Fruit fly (Drosophila melanogaster) whole organism, pupa: ENCODE measurements around the gene CG11986.
A peak's percentile ranks its signal among the peaks of the same experiment; 100 is the strongest.

Experiments used
- CG10348 ChIP-seq: fragments of 200-800 bp; sonication (Bioruptor generic); IDR thresholded peaks from 2 replicates; pipeline ENCODE4 v1.3.6; 2022; ENCODE audit warnings: missing biosample characterization, missing genetic modification characterization
- CG12605 ChIP-seq: fragments of 200-800 bp; sonication (Bioruptor generic); IDR thresholded peaks from 2 replicates; pipeline ENCODE4 v1.3.6; 2022; ENCODE audit warnings: missing biosample characterization, missing genetic modification characterization
- CG13204 ChIP-seq: fragments of 200-800 bp; sonication (Bioruptor generic); optimal IDR thresholded peaks from 2 replicates; lab custom pipeline; 2018; ENCODE audit warnings: missing biosample characterization, mild to moderate bottlenecking, missing genetic modification characterization, moderate library complexity
- CG14655 ChIP-seq: fragments of 200-800 bp; sonication (Bioruptor generic); optimal IDR thresholded peaks from 3 replicates; lab custom pipeline; 2017; ENCODE audit warnings: mild to moderate bottlenecking, missing biosample characterization, missing genetic modification reagents, missing genetic modification characterization
- CG15710 ChIP-seq: fragments of 200-800 bp; sonication (Bioruptor generic); optimal IDR thresholded peaks from 2 replicates; lab custom pipeline; 2018; ENCODE audit warnings: missing biosample characterization, mild to moderate bottlenecking, missing genetic modification characterization, moderate library complexity
- CG17806 ChIP-seq: fragments of 200-800 bp; sonication (Bioruptor generic); optimal IDR thresholded peaks from 2 replicates; lab custom pipeline; 2018; ENCODE audit warnings: missing biosample characterization, mild to moderate bottlenecking, missing genetic modification characterization, moderate library complexity
- CG32121 ChIP-seq: fragments of 200-800 bp; sonication (Bioruptor generic); IDR thresholded peaks from 2 replicates; pipeline ENCODE4 v1.3.6; 2022; ENCODE audit warnings: missing biosample characterization, missing genetic modification characterization
- CG34367 ChIP-seq: fragments of 200-800 bp; sonication (Bioruptor generic); optimal IDR thresholded peaks from 2 replicates; lab custom pipeline; 2018; ENCODE audit warnings: missing biosample characterization, mild to moderate bottlenecking, missing genetic modification characterization
- CG4496 ChIP-seq: fragments of 200-800 bp; sonication (Bioruptor generic); IDR thresholded peaks from 3 replicates; pipeline ENCODE4 v1.3.6; 2022; ENCODE audit warnings: missing biosample characterization, missing genetic modification characterization
- CG8159 ChIP-seq: fragments of 200-800 bp; sonication (Bioruptor generic); optimal IDR thresholded peaks from 3 replicates; lab custom pipeline; 2018; ENCODE audit warnings: missing biosample characterization, mild to moderate bottlenecking, missing genetic modification characterization, moderate library complexity
- CG8301 ChIP-seq: fragments of 200-800 bp; sonication (Bioruptor generic); optimal IDR thresholded peaks from 2 replicates; lab custom pipeline; 2018; ENCODE audit warnings: missing biosample characterization, mild to moderate bottlenecking, missing genetic modification characterization
- CG9948 ChIP-seq: fragments of 200-800 bp; sonication (Bioruptor generic); optimal IDR thresholded peaks from 2 replicates; lab custom pipeline; 2018; ENCODE audit warnings: missing biosample characterization, mild to moderate bottlenecking, missing genetic modification characterization, moderate library complexity
- D1 ChIP-seq: fragments of 200-800 bp; sonication (Bioruptor generic); optimal IDR thresholded peaks from 2 replicates; lab custom pipeline; 2018; ENCODE audit warnings: missing biosample characterization, mild to moderate bottlenecking, missing genetic modification characterization, moderate library complexity
- EcR ChIP-seq: fragments of 200-800 bp; sonication (Bioruptor generic); optimal IDR thresholded peaks from 3 replicates; lab custom pipeline; 2019; ENCODE audit warnings: missing biosample characterization, missing genetic modification characterization, mild to moderate bottlenecking, moderate library complexity, missing genetic modification reagents
- Ets98B ChIP-seq: fragments of 200-800 bp; sonication (Bioruptor generic); IDR thresholded peaks from 2 replicates; pipeline ENCODE4 v1.3.6; 2022; ENCODE audit warnings: missing biosample characterization, missing genetic modification characterization
- Pif1A ChIP-seq: fragments of 200-800 bp; sonication (Bioruptor generic); optimal IDR thresholded peaks from 3 replicates; lab custom pipeline; 2016; ENCODE audit warnings: missing biosample characterization, missing genetic modification characterization
- Pif1B ChIP-seq: fragments of 200-800 bp; sonication (Bioruptor generic); optimal IDR thresholded peaks from 3 replicates; lab custom pipeline; 2016; ENCODE audit warnings: missing biosample characterization, missing genetic modification characterization
- Snoo ChIP-seq: fragments of 200-800 bp; sonication (Bioruptor generic); optimal IDR thresholded peaks from 3 replicates; lab custom pipeline; 2017; ENCODE audit warnings: missing biosample characterization, mild to moderate bottlenecking, missing genetic modification characterization, inconsistent platforms
- fd96Ca ChIP-seq: fragments of 200-800 bp; sonication (Bioruptor generic); IDR thresholded peaks from 3 replicates; pipeline ENCODE4 v1.3.6; 2022; ENCODE audit warnings: missing biosample characterization, missing genetic modification characterization
- gl ChIP-seq: fragments of 200-800 bp; sonication (Bioruptor generic); optimal IDR thresholded peaks from 2 replicates; lab custom pipeline; 2018; ENCODE audit warnings: missing biosample characterization, mild to moderate bottlenecking, missing genetic modification characterization
- rn ChIP-seq: fragments of 200-800 bp; sonication (Bioruptor generic); IDR thresholded peaks from 2 replicates; pipeline ENCODE4 v1.3.6; 2022; ENCODE audit warnings: missing biosample characterization, missing genetic modification characterization

The CG11986 gene

dm6 chr3R:9030750-9031128 is 15.5 kb downstream of the CG11986 start:
- TF ChIP-seq CG10348 (GFP tag; lab: Robert Waterston, UW) (no peak), EcR (GFP tag; lab: Kevin White, UChicago) (peak; percentile 11)
- TF ChIP-seq, all 21 proteins: peak for 1

- TF ChIP-seq CG4496 (peak; percentile 99), CG14655 (GFP tag; lab: Kevin White, UChicago) (peak; percentile 99), fd96Ca (GFP tag; lab: Robert Waterston, UW) (peak; percentile 99), CG32121 (GFP tag; lab: Robert Waterston, UW) (peak; percentile 99), Pif1A (peak; percentile 99), CG34367 (tag; lab: Kevin White, UChicago) (peak; percentile 99), D1 (tag; lab: Kevin White, UChicago) (peak; percentile 99), CG9948 (tag; lab: Kevin White, UChicago) (peak; percentile 98), CG15710 (tag; lab: Kevin White, UChicago) (peak; percentile 99), Pif1B (GFP tag; lab: Kevin White, UChicago) (peak; percentile 99), CG12605 (GFP tag; lab: Robert Waterston, UW) (peak; percentile 99), gl (tag; lab: Kevin White, UChicago) (peak; percentile 98), rn (GFP tag; lab: Robert Waterston, UW) (peak; percentile 98), CG8159 (tag; lab: Kevin White, UChicago) (peak; percentile 98), CG13204 (peak; percentile 97), CG8301 (peak; percentile 99), CG17806 (tag; lab: Kevin White, UChicago) (peak; percentile 99), EcR (GFP tag; lab: Kevin White, UChicago) (peak; percentile 81), CG10348 (GFP tag; lab: Robert Waterston, UW) (peak; percentile 95), Snoo (tag; lab: Kevin White, UChicago) (peak; percentile 97), Ets98B (GFP tag; lab: Robert Waterston, UW) (peak; percentile 99)
Observed at dm6 chr3R:9031797-9032418, 16.7 kb downstream of the CG11986 start.

dm6 chr3R:9033619-9034401 is 18.6 kb downstream of the CG11986 start:
- TF ChIP-seq Pif1A (peak; percentile 82), CG34367 (tag; lab: Kevin White, UChicago) (peak; percentile 81), CG13204 (peak; percentile 70), Snoo (tag; lab: Kevin White, UChicago) (peak; percentile 84), CG4496 (peak; percentile 67; the same call in 1 of the 3 replicates), CG8301 (peak; percentile 89), CG10348 (GFP tag; lab: Robert Waterston, UW) (0 out of 2 replicates have a peak, but pooled peaks have one; percentile 16), gl (tag; lab: Kevin White, UChicago) (peak; percentile 59), rn (GFP tag; lab: Robert Waterston, UW) (no peak), fd96Ca (GFP tag; lab: Robert Waterston, UW) (peak; percentile 44; the same call in 1 of the 3 replicates), D1 (tag; lab: Kevin White, UChicago) (peak; percentile 88), CG17806 (tag; lab: Kevin White, UChicago) (peak; percentile 78), CG9948 (tag; lab: Kevin White, UChicago) (peak; percentile 88), CG12605 (GFP tag; lab: Robert Waterston, UW) (0 out of 2 replicates have a peak, but pooled peaks have one; percentile 18), CG32121 (GFP tag; lab: Robert Waterston, UW) (peak; percentile 83), Pif1B (GFP tag; lab: Kevin White, UChicago) (peak; percentile 79), CG14655 (GFP tag; lab: Kevin White, UChicago) (peak; percentile 91), Ets98B (GFP tag; lab: Robert Waterston, UW) (no peak; the same call in 1 of the 2 replicates), CG15710 (tag; lab: Kevin White, UChicago) (peak; percentile 90), EcR (GFP tag; lab: Kevin White, UChicago) (peak; percentile 15), CG8159 (tag; lab: Kevin White, UChicago) (peak; percentile 94)

- no peak for TF ChIP-seq gl (tag; lab: Kevin White, UChicago)
- no peak for TF ChIP-seq Snoo (tag; lab: Kevin White, UChicago)
- no peak for TF ChIP-seq D1 (tag; lab: Kevin White, UChicago)
- no peak for TF ChIP-seq CG32121 (GFP tag; lab: Robert Waterston, UW)
- no peak for TF ChIP-seq CG4496
- TF ChIP-seq CG9948 (tag; lab: Kevin White, UChicago) = no peak
Observed at dm6 chr3R:9035252-9035651, 20.0 kb downstream of the CG11986 start.

dm6 chr3R:9037946-9038345 is 22.7 kb downstream of the CG11986 start:
- TF ChIP-seq Snoo (tag; lab: Kevin White, UChicago) = no peak
- TF ChIP-seq CG14655 (GFP tag; lab: Kevin White, UChicago) = no peak
- no peak for TF ChIP-seq CG17806 (tag; lab: Kevin White, UChicago)
- no peak for TF ChIP-seq CG15710 (tag; lab: Kevin White, UChicago)
- TF ChIP-seq CG4496 = no peak
- TF ChIP-seq CG10348 (GFP tag; lab: Robert Waterston, UW) = no peak
- no peak for TF ChIP-seq rn (GFP tag; lab: Robert Waterston, UW)
- no peak for TF ChIP-seq CG9948 (tag; lab: Kevin White, UChicago)
- no peak for TF ChIP-seq CG8301
- TF ChIP-seq CG32121 (GFP tag; lab: Robert Waterston, UW) = no peak
- no peak for TF ChIP-seq gl (tag; lab: Kevin White, UChicago)
- no peak for TF ChIP-seq Pif1A
- no peak for TF ChIP-seq CG12605 (GFP tag; lab: Robert Waterston, UW)
